Worm (Caenorhabditis elegans) whole organism, late embryonic: Measurements from ENCODE around the gene wdr-5.3.

Experiments
- C08G9.2 ChIP-seq: sonication (generic microtip); optimal IDR thresholded peaks from 2 replicates; lab custom pipeline; 2016; ENCODE audit warnings: mild to moderate bottlenecking, missing genetic modification characterization, moderate library complexity, missing compliant biosample characterization
- C38D4.7 ChIP-seq: fragments of 200-800 bp; sonication (Bioruptor generic); optimal IDR thresholded peaks from 2 replicates; lab custom pipeline; 2018; ENCODE audit warnings: mild to moderate bottlenecking, missing genetic modification characterization, moderate library complexity, missing compliant biosample characterization
- F13H6.1 ChIP-seq: sonication (generic microtip); optimal IDR thresholded peaks from 2 replicates; lab custom pipeline; 2016; ENCODE audit warnings: missing genetic modification characterization, missing compliant biosample characterization
- K09A11.1 ChIP-seq: sonication (generic microtip); optimal IDR thresholded peaks from 2 replicates; lab custom pipeline; 2017; ENCODE audit warnings: antibody characterized with exemption, mild to moderate bottlenecking, missing genetic modification characterization, missing compliant biosample characterization; ENCODE audit not compliant: insufficient read depth
- ama-1 ChIP-seq: fragments of 150-350 bp; optimal IDR thresholded peaks from 2 replicates; lab custom pipeline; 2014
- ceh-14 ChIP-seq: sonication (generic microtip); optimal IDR thresholded peaks from 2 replicates; lab custom pipeline; 2016; ENCODE audit warnings: missing genotype, missing genetic modification characterization, missing compliant biosample characterization
- ceh-18 ChIP-seq: sonication (generic microtip); optimal IDR thresholded peaks from 2 replicates; lab custom pipeline; 2016; ENCODE audit warnings: missing genetic modification characterization, missing compliant biosample characterization
- ceh-2 ChIP-seq: sonication (generic microtip); optimal IDR thresholded peaks from 2 replicates; lab custom pipeline; 2016; ENCODE audit warnings: missing genotype, missing genetic modification characterization, missing compliant biosample characterization
- ceh-24 ChIP-seq: sonication (generic microtip); optimal IDR thresholded peaks from 2 replicates; lab custom pipeline; 2016; ENCODE audit warnings: mild to moderate bottlenecking, missing genetic modification characterization, missing compliant biosample characterization
- ceh-31 ChIP-seq: sonication (generic microtip); optimal IDR thresholded peaks from 2 replicates; lab custom pipeline; 2016; ENCODE audit warnings: missing genetic modification characterization, missing compliant biosample characterization
- ceh-34 ChIP-seq: sonication (generic microtip); optimal IDR thresholded peaks from 2 replicates; lab custom pipeline; 2016; ENCODE audit warnings: mild to moderate bottlenecking, missing genetic modification characterization, missing compliant biosample characterization
- ceh-45 ChIP-seq: fragments of 200-800 bp; sonication (Bioruptor generic); IDR thresholded peaks from 2 replicates; pipeline ENCODE4 v1.3.6; 2022; ENCODE audit warnings: missing genetic modification reagents, missing genetic modification characterization, missing compliant biosample characterization
- ceh-9 ChIP-seq: sonication (generic microtip); optimal IDR thresholded peaks from 2 replicates; lab custom pipeline; 2016; ENCODE audit warnings: mild to moderate bottlenecking, missing genetic modification characterization, inconsistent platforms, missing compliant biosample characterization
- che-1 ChIP-seq: sonication (generic microtip); optimal IDR thresholded peaks from 2 replicates; lab custom pipeline; 2016; ENCODE audit warnings: mild to moderate bottlenecking, missing genetic modification characterization, missing compliant biosample characterization
- dve-1 ChIP-seq: sonication (generic microtip); optimal IDR thresholded peaks from 2 replicates; lab custom pipeline; 2017; ENCODE audit warnings: antibody characterized with exemption, mild to moderate bottlenecking, missing genetic modification characterization, missing compliant biosample characterization
- elt-2 ChIP-seq: sonication (generic microtip); optimal IDR thresholded peaks from 2 replicates; lab custom pipeline; 2016; ENCODE audit warnings: missing genetic modification reagents, missing genetic modification characterization, missing compliant biosample characterization
- elt-4 ChIP-seq: sonication (generic microtip); optimal IDR thresholded peaks from 2 replicates; lab custom pipeline; 2016; ENCODE audit warnings: missing genetic modification characterization, missing compliant biosample characterization
- ets-4 ChIP-seq: sonication (generic microtip); optimal IDR thresholded peaks from 2 replicates; lab custom pipeline; 2016; ENCODE audit warnings: missing genetic modification characterization, missing compliant biosample characterization
- eyg-1 ChIP-seq: sonication (generic microtip); optimal IDR thresholded peaks from 2 replicates; lab custom pipeline; 2016; ENCODE audit warnings: missing genotype, missing genetic modification characterization, missing compliant biosample characterization
- fax-1 ChIP-seq: sonication (generic microtip); optimal IDR thresholded peaks from 2 replicates; lab custom pipeline; 2016; ENCODE audit warnings: missing genotype, missing genetic modification characterization, missing compliant biosample characterization
- fkh-10 ChIP-seq: fragments of 150-350 bp; optimal IDR thresholded peaks from 2 replicates; lab custom pipeline; 2014; ENCODE audit warnings: missing biosample characterization, missing genetic modification reagents, missing genetic modification characterization
- fkh-6 ChIP-seq: sonication (generic microtip); optimal IDR thresholded peaks from 2 replicates; lab custom pipeline; 2016; ENCODE audit warnings: missing genetic modification characterization, missing compliant biosample characterization
- gmeb-2 ChIP-seq: sonication (generic microtip); optimal IDR thresholded peaks from 2 replicates; lab custom pipeline; 2016; ENCODE audit warnings: missing genetic modification characterization, inconsistent platforms, missing compliant biosample characterization
- hlh-13 ChIP-seq: fragments of 200-800 bp; sonication (Bioruptor generic); optimal IDR thresholded peaks from 2 replicates; lab custom pipeline; 2018; ENCODE audit warnings: mild to moderate bottlenecking, missing genetic modification characterization, missing compliant biosample characterization
- hlh-15 ChIP-seq: sonication (generic microtip); optimal IDR thresholded peaks from 2 replicates; lab custom pipeline; 2016; ENCODE audit warnings: missing genetic modification characterization, missing compliant biosample characterization
- hlh-30 ChIP-seq: sonication (generic microtip); optimal IDR thresholded peaks from 2 replicates; lab custom pipeline; 2017; ENCODE audit warnings: antibody characterized with exemption, missing genetic modification characterization, missing compliant biosample characterization; ENCODE audit not compliant: insufficient read depth
- hlh-8 ChIP-seq: sonication (generic microtip); optimal IDR thresholded peaks from 2 replicates; lab custom pipeline; 2016; ENCODE audit warnings: missing genotype, missing genetic modification characterization, missing compliant biosample characterization
- madf-2 ChIP-seq: sonication (generic microtip); optimal IDR thresholded peaks from 2 replicates; lab custom pipeline; 2017; ENCODE audit warnings: missing genetic modification characterization, missing compliant biosample characterization
- mec-3 ChIP-seq: sonication (generic microtip); optimal IDR thresholded peaks from 2 replicates; lab custom pipeline; 2016; ENCODE audit warnings: borderline replicate concordance, missing genetic modification characterization, missing compliant biosample characterization
- nfya-1 ChIP-seq: sonication (generic microtip); optimal IDR thresholded peaks from 2 replicates; lab custom pipeline; 2017; ENCODE audit warnings: missing genetic modification characterization, mild to moderate bottlenecking, missing compliant biosample characterization, antibody characterized with exemption, moderate library complexity
- nhr-232 ChIP-seq: sonication (generic microtip); optimal IDR thresholded peaks from 2 replicates; lab custom pipeline; 2016; ENCODE audit warnings: missing genetic modification characterization, missing compliant biosample characterization
- pag-3 ChIP-seq: sonication (generic microtip); optimal IDR thresholded peaks from 2 replicates; lab custom pipeline; 2016; ENCODE audit warnings: missing compliant biosample characterization, missing genetic modification characterization, borderline replicate concordance
- pax-1 ChIP-seq: fragments of 150-350 bp; optimal IDR thresholded peaks from 2 replicates; lab custom pipeline; 2014; ENCODE audit warnings: missing biosample characterization, missing genetic modification characterization
- pha-2 ChIP-seq: sonication (generic microtip); optimal IDR thresholded peaks from 2 replicates; lab custom pipeline; 2017; ENCODE audit warnings: mild to moderate bottlenecking, missing genetic modification characterization, missing compliant biosample characterization
- pha-4 ChIP-seq: fragments of 150-350 bp; optimal IDR thresholded peaks from 2 replicates; lab custom pipeline; 2018; ENCODE audit warnings: missing biosample characterization, missing genetic modification reagents, missing genetic modification characterization
- pqm-1 ChIP-seq: sonication (generic microtip); optimal IDR thresholded peaks from 2 replicates; lab custom pipeline; 2016; ENCODE audit warnings: missing genetic modification characterization, missing compliant biosample characterization
- pros-1 ChIP-seq: fragments of 150-350 bp; optimal IDR thresholded peaks from 2 replicates; lab custom pipeline; 2014; ENCODE audit warnings: missing biosample characterization, missing genetic modification reagents, missing genetic modification characterization
- ref-2 ChIP-seq: sonication (generic microtip); optimal IDR thresholded peaks from 2 replicates; lab custom pipeline; 2016; ENCODE audit warnings: missing genetic modification characterization, missing compliant biosample characterization
- rnt-1 ChIP-seq: sonication (generic microtip); optimal IDR thresholded peaks from 2 replicates; lab custom pipeline; 2016; ENCODE audit warnings: missing genetic modification characterization, missing compliant biosample characterization
- sox-2 ChIP-seq: fragments of 200-800 bp; sonication (Bioruptor generic); IDR thresholded peaks from 2 replicates; pipeline ENCODE4 v1.3.6; 2022; ENCODE audit warnings: missing genetic modification reagents, missing genetic modification characterization, missing compliant biosample characterization
- sox-4 ChIP-seq: sonication (generic microtip); optimal IDR thresholded peaks from 2 replicates; lab custom pipeline; 2017; ENCODE audit warnings: mild to moderate bottlenecking, missing genetic modification characterization, inconsistent platforms, missing compliant biosample characterization
- tbx-2 ChIP-seq: sonication (generic microtip); optimal IDR thresholded peaks from 2 replicates; lab custom pipeline; 2016; ENCODE audit warnings: missing genetic modification characterization, missing compliant biosample characterization
- unc-42 ChIP-seq: sonication (generic microtip); optimal IDR thresholded peaks from 2 replicates; lab custom pipeline; 2016; ENCODE audit warnings: missing genotype, missing genetic modification characterization, missing compliant biosample characterization
- unc-55 ChIP-seq: sonication (generic microtip); optimal IDR thresholded peaks from 2 replicates; lab custom pipeline; 2017; ENCODE audit warnings: missing biosample characterization, missing genetic modification reagents, missing genetic modification characterization
- unc-86 ChIP-seq: sonication (generic microtip); optimal IDR thresholded peaks from 2 replicates; lab custom pipeline; 2016; ENCODE audit warnings: missing genetic modification characterization, missing compliant biosample characterization
- ztf-16 ChIP-seq: sonication (generic microtip); optimal IDR thresholded peaks from 2 replicates; lab custom pipeline; 2017; ENCODE audit warnings: missing genetic modification characterization, missing compliant biosample characterization

wdr-5.3 gene

ce11 chrV:10715158-10716152 lies 21.5 kb upstream of the wdr-5.3 start:
- TF ChIP-seq ceh-34 (tag; lab: Kevin White, UChicago): peak; percentile 61
- peak; percentile 8 for TF ChIP-seq gmeb-2 (tag; lab: Kevin White, UChicago)
- peak; percentile 97 for TF ChIP-seq hlh-30 (tag; lab: Kevin White, UChicago)
- TF ChIP-seq ceh-31 (tag; lab: Kevin White, UChicago): peak; percentile 78
- TF ChIP-seq fax-1: no peak
- no peak for TF ChIP-seq madf-2 (tag; lab: Kevin White, UChicago)
- peak; percentile 39 for TF ChIP-seq dve-1 (tag; lab: Kevin White, UChicago)
- TF ChIP-seq F13H6.1 (tag; lab: Kevin White, UChicago): no peak
- peak; percentile 64 for TF ChIP-seq unc-42
- peak; percentile 83 for TF ChIP-seq ceh-18
- peak; percentile 66 for TF ChIP-seq tbx-2
- TF ChIP-seq unc-55 (GFP tag; lab: Kevin White, UChicago): peak; percentile 91
- TF ChIP-seq hlh-8: peak; percentile 35
- no peak for TF ChIP-seq ets-4
- TF ChIP-seq nfya-1 (tag; lab: Kevin White, UChicago): peak; percentile 65
- TF ChIP-seq pros-1 (tag; lab: Kevin White, UChicago): peak; percentile 88
- TF ChIP-seq hlh-15 (tag; lab: Kevin White, UChicago): no peak
- TF ChIP-seq rnt-1: peak; percentile 86

DNA sequence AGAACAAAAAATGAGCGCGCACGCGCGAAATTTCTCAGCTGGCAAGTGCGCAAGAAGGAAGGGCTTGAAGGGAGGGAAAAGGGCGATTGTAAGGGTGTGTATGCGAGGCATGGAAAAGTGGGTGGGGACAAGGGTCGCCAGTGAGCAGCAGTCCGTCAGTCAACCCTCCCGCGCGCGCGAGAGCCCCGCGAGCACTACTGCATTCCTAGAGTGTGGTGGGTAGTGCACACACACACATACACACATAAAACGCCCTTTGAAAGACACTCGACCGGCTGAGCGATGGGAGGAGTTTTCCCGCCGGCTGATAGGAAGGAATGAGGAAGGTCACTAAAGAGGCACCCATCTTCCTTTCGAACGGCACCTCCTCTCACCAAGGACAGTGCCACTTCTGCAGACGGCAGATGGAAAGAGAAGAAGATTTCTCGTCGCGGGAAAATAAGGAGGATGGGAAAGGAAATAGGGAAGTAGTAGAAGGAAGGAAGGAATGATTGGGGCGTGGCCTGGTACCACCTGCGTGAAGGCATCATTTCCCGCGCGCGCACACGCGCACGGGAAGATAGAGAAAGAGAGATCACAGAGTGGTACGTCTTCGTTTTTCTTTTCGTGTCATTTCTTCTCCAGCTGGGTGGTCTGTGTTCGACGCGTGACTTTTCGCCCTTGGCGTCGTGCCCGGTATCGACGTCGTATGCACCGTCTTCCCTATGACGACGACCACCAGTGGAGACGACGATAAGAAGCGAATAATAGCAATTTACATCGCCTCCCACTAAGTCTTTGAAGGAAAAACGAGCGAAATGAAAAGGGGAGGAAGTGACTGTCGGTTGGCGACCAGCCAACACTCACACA lies 19.8 kb upstream of the wdr-5.3 start:
- TF ChIP-seq eyg-1 (peak; percentile 45), nfya-1 (tag; lab: Kevin White, UChicago) (no peak), C08G9.2 (tag; lab: Kevin White, UChicago) (peak; percentile 1), pros-1 (tag; lab: Kevin White, UChicago) (no peak), ref-2 (tag; lab: Kevin White, UChicago) (peak; percentile 32), ama-1 (lab: Kevin White, UChicago) (no peak), hlh-13 (GFP tag; lab: Kevin White, UChicago) (no peak), pag-3 (tag; lab: Kevin White, UChicago) (peak; percentile 26), ceh-2 (tag; lab: Kevin White, UChicago) (peak; percentile 23), unc-86 (tag; lab: Kevin White, UChicago) (no peak), pqm-1 (tag; lab: Kevin White, UChicago) (no peak), ztf-16 (peak; percentile 27), ceh-45 (GFP tag; lab: Robert Waterston, UW) (no peak), unc-42 (peak; percentile 44), F13H6.1 (tag; lab: Kevin White, UChicago) (peak; percentile 2), ceh-9 (no peak), sox-4 (tag; lab: Kevin White, UChicago) (no peak), sox-2 (GFP tag; lab: Robert Waterston, UW) (no peak), elt-4 (no peak), pha-4 (tag; lab: Kevin White, UChicago) (no peak), rnt-1 (peak; percentile 2), fax-1 (no peak), mec-3 (tag; lab: Kevin White, UChicago) (no peak), ceh-24 (tag; lab: Kevin White, UChicago) (no peak), fkh-10 (GFP tag; lab: Kevin White, UChicago) (no peak), ceh-14 (peak; percentile 29), che-1 (tag; lab: Kevin White, UChicago) (no peak), K09A11.1 (no peak), elt-2 (tag; lab: Kevin White, UChicago) (no peak), ceh-34 (tag; lab: Kevin White, UChicago) (peak; percentile 65), C38D4.7 (GFP tag; lab: Kevin White, UChicago) (peak; percentile 29), pha-2 (tag; lab: Kevin White, UChicago) (peak; percentile 56), fkh-6 (tag; lab: Kevin White, UChicago) (peak; percentile 61), hlh-15 (tag; lab: Kevin White, UChicago) (no peak), madf-2 (tag; lab: Kevin White, UChicago) (no peak), unc-55 (GFP tag; lab: Kevin White, UChicago) (no peak), gmeb-2 (tag; lab: Kevin White, UChicago) (no peak), pax-1 (tag; lab: Kevin White, UChicago) (no peak), nhr-232 (tag; lab: Kevin White, UChicago) (peak; percentile 34)
